Worm (Caenorhabditis elegans) whole organism, L1 larva: ENCODE data around the gene Y69E1A.4.

Source experiments
- C04F5.9 ChIP-seq: sonication (generic microtip); optimal IDR thresholded peaks from 2 replicates; lab custom pipeline; 2016; ENCODE audit warnings: missing genetic modification characterization, missing compliant biosample characterization
- ama-1 ChIP-seq: fragments of 150-350 bp; optimal IDR thresholded peaks from 2 replicates; lab custom pipeline; 2014
- nhr-12 ChIP-seq: sonication (generic microtip); optimal IDR thresholded peaks from 2 replicates; lab custom pipeline; 2017; ENCODE audit warnings: missing biosample characterization, missing genetic modification characterization
- rnt-1 ChIP-seq: sonication (generic microtip); optimal IDR thresholded peaks from 2 replicates; lab custom pipeline; 2016; ENCODE audit warnings: mild to moderate bottlenecking, missing genetic modification characterization, moderate library complexity, missing compliant biosample characterization
- tlp-1 ChIP-seq: fragments of 150-350 bp; optimal IDR thresholded peaks from 2 replicates; lab custom pipeline; 2014; ENCODE audit warnings: missing biosample characterization, missing genetic modification characterization
- zag-1 ChIP-seq: fragments of 150-350 bp; optimal IDR thresholded peaks from 2 replicates; lab custom pipeline; 2014; ENCODE audit warnings: missing biosample characterization, missing genetic modification characterization
- ztf-11 ChIP-seq, 2 experiments: sonication (generic microtip); optimal IDR thresholded peaks; 2 replicates each; lab custom pipeline; 2016 to 2017; ENCODE audit warnings: missing genetic modification characterization in 2 of 2, missing biosample characterization in 1 of 2, missing compliant biosample characterization in 1 of 2

- TF ChIP-seq nhr-12 (tag; lab: Kevin White, UChicago) (no peak), ama-1 (no peak), rnt-1 (tag; lab: Kevin White, UChicago) (no peak), ztf-11 (tag; optimal IDR thresholded peaks at IDR 0.05; lab: Kevin White, UChicago) (no peak), zag-1 (tag; lab: Kevin White, UChicago) (no peak), C04F5.9 (no peak), tlp-1 (tag; lab: Kevin White, UChicago) (no peak)
These were observed 39.7 kb upstream of the Y69E1A.4 start, which contains the start of gene ZK593.3 for ce11 chrIV:10915388-10915787.
